ENCODE assay signal across 1 fruit fly cellular context in genomic region chr3L:3325925-3326903, dm6.
TF ChIP-seq lines count a peak whose summit lies in the region.

Gtpx (plus strand) TSS chr3L:3326265.

TF ChIP-seq in whole organism, embryonic, 481 proteins besides CTCF, POLR2A, EP300 and RAD21 (continued from another document and continues in another):
- TF ChIP-seq cad (GFP tag; optimal IDR thresholded peaks at IDR 0.05; lab: Kevin White, UChicago), result no peak
- TF ChIP-seq Adf1 (GFP tag; IDR thresholded peaks at IDR 0.05; lab: Robert Waterston, UW), result 0 out of 2 replicates have a peak, but pooled peaks have one; percentile 16
- peak; percentile 21 for TF ChIP-seq CG3163 (GFP tag; optimal IDR thresholded peaks at IDR 0.05; lab: Kevin White, UChicago)
- TF ChIP-seq gt (GFP tag; IDR thresholded peaks at IDR 0.05; lab: Robert Waterston, UW), result no peak
- no peak for TF ChIP-seq yki (optimal IDR thresholded peaks at IDR 0.05; lab: Kevin White, UChicago)
- TF ChIP-seq insv (GFP tag; optimal IDR thresholded peaks at IDR 0.05; lab: Kevin White, UChicago), result no peak
- TF ChIP-seq vnd (GFP tag; IDR thresholded peaks at IDR 0.05; lab: Robert Waterston, UW; ENCODE audit: partially characterized antibody), result no peak
- no peak for TF ChIP-seq CG7963 (GFP tag; IDR thresholded peaks at IDR 0.05; lab: Robert Waterston, UW; ENCODE audit: partially characterized antibody)
- no peak for TF ChIP-seq CG5245 (GFP tag; optimal IDR thresholded peaks at IDR 0.05; lab: Kevin White, UChicago)
- no peak for TF ChIP-seq CG1529 (GFP tag; optimal IDR thresholded peaks at IDR 0.05; lab: Kevin White, UChicago)
- no peak for TF ChIP-seq Poxn (GFP tag; IDR thresholded peaks at IDR 0.05; lab: Robert Waterston, UW)
- no peak for TF ChIP-seq nau (GFP tag; optimal IDR thresholded peaks at IDR 0.05; lab: Kevin White, UChicago)
- no peak for TF ChIP-seq ase (GFP tag; IDR thresholded peaks at IDR 0.05; lab: Robert Waterston, UW)
- TF ChIP-seq CG11456 (GFP tag; IDR thresholded peaks at IDR 0.05; lab: Robert Waterston, UW), result no peak
- peak; percentile 91 for TF ChIP-seq sens (GFP tag; lab: Kevin White, UChicago)
- TF ChIP-seq sd (tag; optimal IDR thresholded peaks at IDR 0.05; lab: Kevin White, UChicago), result no peak
- no peak for TF ChIP-seq CG9215 (GFP tag; IDR thresholded peaks at IDR 0.05; lab: Robert Waterston, UW)
- TF ChIP-seq bowl (GFP tag; IDR thresholded peaks at IDR 0.05; lab: Robert Waterston, UW), result no peak
- TF ChIP-seq klu (GFP tag; IDR thresholded peaks at IDR 0.05; lab: Robert Waterston, UW), result no peak
- TF ChIP-seq Atf6 (GFP tag; IDR thresholded peaks at IDR 0.05; lab: Robert Waterston, UW), result no peak
- peak; percentile 25 for TF ChIP-seq CG10209 (GFP tag; optimal IDR thresholded peaks at IDR 0.05; lab: Kevin White, UChicago)
- peak; percentile 48 for TF ChIP-seq Bteb2 (GFP tag; optimal IDR thresholded peaks at IDR 0.05; lab: Kevin White, UChicago)
- TF ChIP-seq hb (GFP tag; IDR thresholded peaks at IDR 0.05; lab: Robert Waterston, UW; ENCODE audit: partially characterized antibody), result no peak
- no peak for TF ChIP-seq C15 (GFP tag; IDR thresholded peaks at IDR 0.05; lab: Robert Waterston, UW)
- TF ChIP-seq slp2 (GFP tag; optimal IDR thresholded peaks at IDR 0.05; lab: Kevin White, UChicago), result no peak
- no peak for TF ChIP-seq Gsc (GFP tag; IDR thresholded peaks at IDR 0.05; lab: Robert Waterston, UW)
- no peak for TF ChIP-seq z (GFP tag; IDR thresholded peaks at IDR 0.05; lab: Robert Waterston, UW)
- no peak for TF ChIP-seq CG12219 (GFP tag; optimal IDR thresholded peaks at IDR 0.05; lab: Kevin White, UChicago)
- TF ChIP-seq Dbx (GFP tag; IDR thresholded peaks at IDR 0.05; lab: Robert Waterston, UW), result no peak
- no peak for TF ChIP-seq CG2875 (GFP tag; optimal IDR thresholded peaks at IDR 0.05; lab: Kevin White, UChicago)
- TF ChIP-seq jigr1 (GFP tag; IDR thresholded peaks at IDR 0.05; lab: Robert Waterston, UW), result no peak
- TF ChIP-seq Mad (GFP tag; optimal IDR thresholded peaks at IDR 0.05; lab: Kevin White, UChicago), result peak; percentile 9
- peak; percentile 35 for TF ChIP-seq bcd (GFP tag; optimal IDR thresholded peaks at IDR 0.05; lab: Kevin White, UChicago)
- no peak for TF ChIP-seq sc (optimal IDR thresholded peaks at IDR 0.05; lab: Kevin White, UChicago)
- no peak for TF ChIP-seq sc (GFP tag; optimal IDR thresholded peaks at IDR 0.05; lab: Kevin White, UChicago)
- TF ChIP-seq Gug (GFP tag; IDR thresholded peaks at IDR 0.05; lab: Robert Waterston, UW), result no peak
- no peak for TF ChIP-seq hth (optimal IDR thresholded peaks at IDR 0.05; lab: Kevin White, UChicago)
- no peak for TF ChIP-seq CG6765 (GFP tag; optimal IDR thresholded peaks at IDR 0.05; lab: Kevin White, UChicago)
- TF ChIP-seq ATbp (GFP tag; optimal IDR thresholded peaks at IDR 0.05; lab: Kevin White, UChicago), result no peak
- TF ChIP-seq CG13424 (tag; optimal IDR thresholded peaks at IDR 0.05; lab: Kevin White, UChicago), result peak; percentile 69
- TF ChIP-seq Drgx (GFP tag; IDR thresholded peaks at IDR 0.05; lab: Robert Waterston, UW), result 0 out of 2 replicates have a peak, but pooled peaks have one; percentile 24
- no peak for TF ChIP-seq sob (GFP tag; IDR thresholded peaks at IDR 0.05; lab: Robert Waterston, UW)
- no peak for TF ChIP-seq Dip2 (GFP tag; IDR thresholded peaks at IDR 0.05; lab: Robert Waterston, UW)
- peak; percentile 26 for TF ChIP-seq Sry-δ (GFP tag; optimal IDR thresholded peaks at IDR 0.05; lab: Kevin White, UChicago)
- peak; percentile 6 for TF ChIP-seq CG1602 (GFP tag; optimal IDR thresholded peaks at IDR 0.05; lab: Kevin White, UChicago)
- no peak for TF ChIP-seq croc (GFP tag; conservative IDR thresholded peaks at IDR 0.05; lab: Robert Waterston, UW)
- peak; percentile 30 for TF ChIP-seq CG8478 (optimal IDR thresholded peaks at IDR 0.05; lab: Kevin White, UChicago)
- peak; percentile 81 for TF ChIP-seq row (GFP tag; IDR thresholded peaks at IDR 0.05; lab: Robert Waterston, UW)
- peak; percentile 35 for TF ChIP-seq CG30020 (tag; optimal IDR thresholded peaks at IDR 0.05; lab: Kevin White, UChicago)
- TF ChIP-seq CG3407 (GFP tag; optimal IDR thresholded peaks at IDR 0.05; lab: Kevin White, UChicago), result no peak
- no peak for TF ChIP-seq CG32767 (GFP tag; IDR thresholded peaks at IDR 0.05; lab: Robert Waterston, UW)
- peak; percentile 28; the same call in 1 of the 3 replicates for TF ChIP-seq dysf (GFP tag; IDR thresholded peaks at IDR 0.05; lab: Robert Waterston, UW)
- TF ChIP-seq NC2β (GFP tag; optimal IDR thresholded peaks at IDR 0.05; lab: Kevin White, UChicago), result peak; percentile 39
- peak; percentile 26 for TF ChIP-seq CG9727 (GFP tag; optimal IDR thresholded peaks at IDR 0.05; lab: Kevin White, UChicago)
- no peak for TF ChIP-seq Nf-YB (GFP tag; optimal IDR thresholded peaks at IDR 0.05; lab: Kevin White, UChicago)
- TF ChIP-seq gce (GFP tag; IDR thresholded peaks at IDR 0.05; lab: Robert Waterston, UW), result no peak
- no peak for TF ChIP-seq MBD-R2 (GFP tag; IDR thresholded peaks at IDR 0.05; lab: Robert Waterston, UW)
- peak; percentile 90 for TF ChIP-seq hkb (optimal IDR thresholded peaks at IDR 0.05; lab: Kevin White, UChicago)
- TF ChIP-seq hkb (GFP tag; IDR thresholded peaks at IDR 0.05; lab: Robert Waterston, UW), result no peak
- TF ChIP-seq CG15269 (tag; optimal IDR thresholded peaks at IDR 0.05; lab: Kevin White, UChicago), result peak; percentile 26
- peak; percentile 58 for TF ChIP-seq HmgZ (tag; optimal IDR thresholded peaks at IDR 0.05; lab: Kevin White, UChicago)
- TF ChIP-seq bigmax (GFP tag; optimal IDR thresholded peaks at IDR 0.05; lab: Kevin White, UChicago), result no peak
- TF ChIP-seq Ravus (GFP tag; IDR thresholded peaks at IDR 0.05; lab: Robert Waterston, UW), result no peak
- no peak for TF ChIP-seq CG17186 (GFP tag; optimal IDR thresholded peaks at IDR 0.05; lab: Kevin White, UChicago)
- no peak for TF ChIP-seq CG31388 (GFP tag; optimal IDR thresholded peaks at IDR 0.05; lab: Kevin White, UChicago)
- no peak for TF ChIP-seq aop (GFP tag; IDR thresholded peaks at IDR 0.05; lab: Robert Waterston, UW)
- TF ChIP-seq CG15479 (GFP tag; optimal IDR thresholded peaks at IDR 0.05; lab: Kevin White, UChicago), result no peak
- TF ChIP-seq prd (optimal IDR thresholded peaks at IDR 0.05; lab: Kevin White, UChicago), result no peak
- TF ChIP-seq prd (GFP tag; IDR thresholded peaks at IDR 0.05; lab: Robert Waterston, UW), result peak; percentile 50; the same call in 1 of the 3 replicates
- TF ChIP-seq dimm (GFP tag; IDR thresholded peaks at IDR 0.05; lab: Robert Waterston, UW), result no peak
- TF ChIP-seq zfh1 (GFP tag; IDR thresholded peaks at IDR 0.05; lab: Robert Waterston, UW), result no peak
- TF ChIP-seq Med (GFP tag; lab: Kevin White, UChicago), result peak; percentile 85
- peak; percentile 73 for TF ChIP-seq CG13624 (GFP tag; optimal IDR thresholded peaks at IDR 0.05; lab: Kevin White, UChicago)
- peak; percentile 27 for TF ChIP-seq Antp (GFP tag; optimal IDR thresholded peaks at IDR 0.05; lab: Kevin White, UChicago)
- TF ChIP-seq CG31365 (tag; optimal IDR thresholded peaks at IDR 0.05; lab: Kevin White, UChicago), result no peak
- TF ChIP-seq CG12236 (GFP tag; optimal IDR thresholded peaks at IDR 0.05; lab: Kevin White, UChicago), result no peak
- TF ChIP-seq schlank (tag; optimal IDR thresholded peaks at IDR 0.05; lab: Kevin White, UChicago), result no peak
- TF ChIP-seq CG4730 (GFP tag; IDR thresholded peaks at IDR 0.05; lab: Robert Waterston, UW), result no peak
- TF ChIP-seq CG6175 (GFP tag; IDR thresholded peaks at IDR 0.05; lab: Robert Waterston, UW), result no peak
- TF ChIP-seq ac (GFP tag; optimal IDR thresholded peaks at IDR 0.05; lab: Kevin White, UChicago), result no peak
- TF ChIP-seq cwo (GFP tag; optimal IDR thresholded peaks at IDR 0.05; lab: Kevin White, UChicago), result no peak
- no peak for TF ChIP-seq pros (GFP tag; optimal IDR thresholded peaks at IDR 0.05; lab: Kevin White, UChicago)
- no peak for TF ChIP-seq Ada2b (GFP tag; IDR thresholded peaks at IDR 0.05; lab: Robert Waterston, UW)
- TF ChIP-seq CG18262 (tag; optimal IDR thresholded peaks at IDR 0.05; lab: Kevin White, UChicago), result no peak
- peak in 1 of 3 experiments; percentile 45 for TF ChIP-seq lola (GFP tag; optimal IDR thresholded peaks at IDR 0.05; lab: Kevin White, UChicago)
- TF ChIP-seq Elba2 (GFP tag; optimal IDR thresholded peaks at IDR 0.05; lab: Kevin White, UChicago), result peak; percentile 23
- no peak for TF ChIP-seq tap (tag; optimal IDR thresholded peaks at IDR 0.05; lab: Kevin White, UChicago)
- peak; percentile 48 for TF ChIP-seq CG15601 (tag; optimal IDR thresholded peaks at IDR 0.05; lab: Kevin White, UChicago)
- TF ChIP-seq Meics (GFP tag; optimal IDR thresholded peaks at IDR 0.05; lab: Kevin White, UChicago), result no peak
- TF ChIP-seq bsh (GFP tag; optimal IDR thresholded peaks at IDR 0.05; lab: Kevin White, UChicago), result peak; percentile 25 to 57
- peak; percentile 20; the same call in 1 of the 2 replicates for TF ChIP-seq lmd (GFP tag; IDR thresholded peaks at IDR 0.05; lab: Robert Waterston, UW)
- no peak for TF ChIP-seq CG4404 (GFP tag; IDR thresholded peaks at IDR 0.05; lab: Robert Waterston, UW)
- TF ChIP-seq Stat92E (GFP tag; optimal IDR thresholded peaks at IDR 0.05; lab: Kevin White, UChicago), result no peak
- no peak for TF ChIP-seq abd-A (tag; optimal IDR thresholded peaks at IDR 0.05; lab: Kevin White, UChicago)
- TF ChIP-seq CG1647 (GFP tag; optimal IDR thresholded peaks at IDR 0.05; lab: Kevin White, UChicago), result no peak
- TF ChIP-seq luna (GFP tag; optimal IDR thresholded peaks at IDR 0.05; lab: Kevin White, UChicago), result no peak
- TF ChIP-seq CG14441 (GFP tag; IDR thresholded peaks at IDR 0.05; lab: Robert Waterston, UW), result peak; percentile 51; the same call in 1 of the 2 replicates
- no peak for TF ChIP-seq TFAM (GFP tag; optimal IDR thresholded peaks at IDR 0.05; lab: Kevin White, UChicago)
- peak; percentile 15 for TF ChIP-seq CG17802 (tag; optimal IDR thresholded peaks at IDR 0.05; lab: Kevin White, UChicago)
- peak; percentile 57 for TF ChIP-seq B-H2 (GFP tag; optimal IDR thresholded peaks at IDR 0.05; lab: Kevin White, UChicago)
- no peak for TF ChIP-seq Dad (GFP tag; optimal IDR thresholded peaks at IDR 0.05; lab: Kevin White, UChicago)
- 0 out of 2 replicates have a peak, but pooled peaks have one; percentile 41 for TF ChIP-seq CG17328 (GFP tag; IDR thresholded peaks at IDR 0.05; lab: Robert Waterston, UW)
- peak; percentile 31 for TF ChIP-seq p53 (GFP tag; optimal IDR thresholded peaks at IDR 0.05; lab: Kevin White, UChicago)
- no peak for TF ChIP-seq CG3065 (GFP tag; optimal IDR thresholded peaks at IDR 0.05; lab: Kevin White, UChicago)
- TF ChIP-seq CG17359 (tag; optimal IDR thresholded peaks at IDR 0.05; lab: Kevin White, UChicago), result peak; percentile 9
- TF ChIP-seq her (GFP tag; optimal IDR thresholded peaks at IDR 0.05; lab: Kevin White, UChicago), result no peak
- TF ChIP-seq usp (GFP tag; optimal IDR thresholded peaks at IDR 0.05; lab: Kevin White, UChicago), result no peak
- TF ChIP-seq CG7271 (tag; optimal IDR thresholded peaks at IDR 0.05; lab: Kevin White, UChicago), result no peak
- no peak for TF ChIP-seq CG4360 (GFP tag; IDR thresholded peaks at IDR 0.05; lab: Robert Waterston, UW)
- no peak for TF ChIP-seq gcm2 (GFP tag; optimal IDR thresholded peaks at IDR 0.05; lab: Kevin White, UChicago)
- no peak for TF ChIP-seq oc (tag; optimal IDR thresholded peaks at IDR 0.05; lab: Kevin White, UChicago)
- TF ChIP-seq D19B (GFP tag; optimal IDR thresholded peaks at IDR 0.05; lab: Kevin White, UChicago), result no peak
- no peak for TF ChIP-seq CG16813 (GFP tag; IDR thresholded peaks at IDR 0.05; lab: Robert Waterston, UW; ENCODE audit: partially characterized antibody)
- no peak for TF ChIP-seq HLHmδ (GFP tag; optimal IDR thresholded peaks at IDR 0.05; lab: Kevin White, UChicago)
- no peak for TF ChIP-seq toy (GFP tag; IDR thresholded peaks at IDR 0.05; lab: Robert Waterston, UW)
- TF ChIP-seq Hr39 (optimal IDR thresholded peaks at IDR 0.05; lab: Kevin White, UChicago), result no peak
- TF ChIP-seq ara (GFP tag; IDR thresholded peaks at IDR 0.05; lab: Robert Waterston, UW), result no peak
- TF ChIP-seq CG17612 (GFP tag; IDR thresholded peaks at IDR 0.05; lab: Robert Waterston, UW), result no peak
- peak; percentile 87 for TF ChIP-seq CG9797 (GFP tag; optimal IDR thresholded peaks at IDR 0.05; lab: Kevin White, UChicago)
- TF ChIP-seq CG17385 (GFP tag; optimal IDR thresholded peaks at IDR 0.05; lab: Kevin White, UChicago), result peak; percentile 49
- no peak for TF ChIP-seq Max (GFP tag; optimal IDR thresholded peaks at IDR 0.05; lab: Kevin White, UChicago)
- TF ChIP-seq CG1233 (GFP tag; optimal IDR thresholded peaks at IDR 0.05; lab: Kevin White, UChicago), result no peak
- no peak for TF ChIP-seq Doc3 (GFP tag; IDR thresholded peaks at IDR 0.05; lab: Robert Waterston, UW; ENCODE audit: partially characterized antibody)
- TF ChIP-seq chif (GFP tag; optimal IDR thresholded peaks at IDR 0.05; lab: Kevin White, UChicago), result peak in 1 of 2 experiments; percentile 37
- no peak for TF ChIP-seq shn (GFP tag; optimal IDR thresholded peaks at IDR 0.05; lab: Kevin White, UChicago)
- TF ChIP-seq CG2116 (GFP tag; optimal IDR thresholded peaks at IDR 0.05; lab: Kevin White, UChicago), result peak; percentile 48
- TF ChIP-seq CG10654 (GFP tag; optimal IDR thresholded peaks at IDR 0.05; lab: Kevin White, UChicago), result peak; percentile 29
- no peak for TF ChIP-seq Scr (GFP tag; IDR thresholded peaks at IDR 0.05; lab: Robert Waterston, UW; ENCODE audit: partially characterized antibody)
- no peak; the same call in 1 of the 2 replicates for TF ChIP-seq onecut (GFP tag; IDR thresholded peaks at IDR 0.05; lab: Robert Waterston, UW)
- no peak for TF ChIP-seq Asciz (GFP tag; optimal IDR thresholded peaks at IDR 0.05; lab: Kevin White, UChicago)
- TF ChIP-seq CG8359 (GFP tag; optimal IDR thresholded peaks at IDR 0.05; lab: Kevin White, UChicago; ENCODE audit: borderline replicate concordance), result no peak
- no peak for TF ChIP-seq CG4820 (GFP tag; optimal IDR thresholded peaks at IDR 0.05; lab: Kevin White, UChicago)
- TF ChIP-seq repo (GFP tag; optimal IDR thresholded peaks at IDR 0.05; lab: Kevin White, UChicago), result no peak
- TF ChIP-seq phol (tag; optimal IDR thresholded peaks at IDR 0.05; lab: Kevin White, UChicago), result peak; percentile 57
- no peak for TF ChIP-seq E2f1 (GFP tag; IDR thresholded peaks at IDR 0.05; lab: Robert Waterston, UW)
- no peak for TF ChIP-seq CG8281 (tag; optimal IDR thresholded peaks at IDR 0.05; lab: Kevin White, UChicago)
- TF ChIP-seq pan (optimal IDR thresholded peaks at IDR 0.05; lab: Kevin White, UChicago), result no peak
- TF ChIP-seq pan (GFP tag; optimal IDR thresholded peaks at IDR 0.05 in 1 of 2, IDR thresholded peaks at IDR 0.05 in 1 of 2), result no peak
